Fruit fly (Drosophila melanogaster) whole organism, embryonic: ENCODE data around the gene CG4653.
A peak's percentile ranks its signal among the peaks of the same experiment; 100 is the strongest.

Experiments used
- CG10979 ChIP-seq: fragments of 200-800 bp; sonication (Bioruptor generic); optimal IDR thresholded peaks from 2 replicates; lab custom pipeline; 2018; ENCODE audit warnings: missing biosample characterization, mild to moderate bottlenecking, missing genetic modification characterization, moderate library complexity
- CG13123 ChIP-seq: fragments of 200-800 bp; sonication (Bioruptor generic); optimal IDR thresholded peaks from 2 replicates; lab custom pipeline; 2016; ENCODE audit warnings: missing biosample characterization, missing genetic modification characterization
- CG13624 ChIP-seq: fragments of 200-800 bp; sonication (Bioruptor generic); optimal IDR thresholded peaks from 2 replicates; lab custom pipeline; 2016; ENCODE audit warnings: missing biosample characterization, missing genetic modification characterization
- CG13894 ChIP-seq: fragments of 200-800 bp; sonication (Bioruptor generic); optimal IDR thresholded peaks from 3 replicates; lab custom pipeline; 2018; ENCODE audit warnings: missing biosample characterization, mild to moderate bottlenecking, missing genetic modification characterization, moderate library complexity
- CG1529 ChIP-seq: fragments of 200-800 bp; sonication (Bioruptor generic); optimal IDR thresholded peaks from 3 replicates; lab custom pipeline; 2018; ENCODE audit warnings: missing biosample characterization, missing genetic modification characterization
- CG1603 ChIP-seq: fragments of 200-800 bp; sonication (Bioruptor generic); optimal IDR thresholded peaks from 2 replicates; lab custom pipeline; 2019; ENCODE audit warnings: missing biosample characterization, mild to moderate bottlenecking, missing genetic modification characterization, moderate library complexity
- CG1647 ChIP-seq: fragments of 200-800 bp; sonication (Bioruptor generic); optimal IDR thresholded peaks from 3 replicates; lab custom pipeline; 2016; ENCODE audit warnings: missing biosample characterization, missing genetic modification characterization
- CG17385 ChIP-seq: fragments of 200-800 bp; sonication (Bioruptor generic); optimal IDR thresholded peaks from 3 replicates; lab custom pipeline; 2018; ENCODE audit warnings: missing biosample characterization, mild to moderate bottlenecking, missing genetic modification characterization
- CG18599 ChIP-seq: fragments of 200-800 bp; sonication (Bioruptor generic); optimal IDR thresholded peaks from 3 replicates; lab custom pipeline; 2017; ENCODE audit warnings: missing biosample characterization, missing genetic modification characterization, mild to moderate bottlenecking, moderate library complexity, missing genetic modification reagents
- CG2199 ChIP-seq: fragments of 200-800 bp; sonication (Bioruptor generic); IDR thresholded peaks from 3 replicates; pipeline ENCODE4 v1.3.6; 2022; ENCODE audit warnings: missing biosample characterization, missing genetic modification characterization
- CG2875 ChIP-seq: fragments of 200-800 bp; sonication (Bioruptor generic); optimal IDR thresholded peaks from 2 replicates; lab custom pipeline; 2017; ENCODE audit warnings: missing biosample characterization, mild to moderate bottlenecking, missing genetic modification characterization, missing genetic modification reagents
- CG32772 ChIP-seq: fragments of 200-800 bp; sonication (Bioruptor generic); IDR thresholded peaks from 2 replicates; pipeline ENCODE4 v1.3.6; 2022; ENCODE audit warnings: missing biosample characterization, missing genetic modification characterization
- CG34376 ChIP-seq: fragments of 200-800 bp; sonication (Bioruptor generic); optimal IDR thresholded peaks from 2 replicates; lab custom pipeline; 2018; ENCODE audit warnings: missing biosample characterization, mild to moderate bottlenecking, missing genetic modification characterization
- CG3838 ChIP-seq: fragments of 200-800 bp; sonication (Bioruptor generic); optimal IDR thresholded peaks from 3 replicates; lab custom pipeline; 2016; ENCODE audit warnings: missing biosample characterization, missing genetic modification characterization
- CG4617 ChIP-seq: fragments of 200-800 bp; sonication (Bioruptor generic); optimal IDR thresholded peaks from 3 replicates; lab custom pipeline; 2016; ENCODE audit warnings: missing biosample characterization, missing genetic modification characterization, borderline replicate concordance
- CG7556 ChIP-seq: fragments of 200-800 bp; sonication (Bioruptor generic); optimal IDR thresholded peaks from 2 replicates; lab custom pipeline; 2017; ENCODE audit warnings: missing biosample characterization, mild to moderate bottlenecking, missing genetic modification characterization
- CG7963 ChIP-seq: fragments of 200-800 bp; sonication (Bioruptor generic); IDR thresholded peaks from 3 replicates; pipeline ENCODE4 v1.3.6; 2022; ENCODE audit warnings: missing biosample characterization, missing genetic modification characterization; ENCODE audit not compliant: partially characterized antibody
- Ets65A ChIP-seq: fragments of 200-800 bp; sonication (Bioruptor generic); peaks from one replicate; lab custom pipeline; 2016; ENCODE audit warnings: missing biosample characterization, missing genetic modification characterization
- HHEX ChIP-seq: fragments of 200-800 bp; sonication (Bioruptor generic); optimal IDR thresholded peaks from 3 replicates; lab custom pipeline; 2017; ENCODE audit warnings: missing biosample characterization, mild to moderate bottlenecking, missing genetic modification characterization, missing genetic modification reagents
- Hey ChIP-seq: fragments of 200-800 bp; sonication (Bioruptor generic); optimal IDR thresholded peaks from 3 replicates; lab custom pipeline; 2018; ENCODE audit warnings: missing biosample characterization, mild to moderate bottlenecking, missing genetic modification characterization
- Pdp1 ChIP-seq, 2 experiments: fragments of 200-800 bp; sonication (Bioruptor generic); optimal IDR thresholded peaks; 3 replicates each; lab custom pipeline; 2016; ENCODE audit warnings: missing biosample characterization in 2 of 2, missing genetic modification characterization in 2 of 2, mild to moderate bottlenecking in 1 of 2, moderate library complexity in 1 of 2
- abd-A ChIP-seq: fragments of 200-800 bp; sonication (Bioruptor generic); optimal IDR thresholded peaks from 3 replicates; lab custom pipeline; 2019; ENCODE audit warnings: missing biosample characterization, mild to moderate bottlenecking, missing genetic modification characterization, moderate library complexity
- ap ChIP-seq: fragments of 200-800 bp; sonication (Bioruptor generic); IDR thresholded peaks from 2 replicates; pipeline ENCODE4 v1.3.6; 2022; ENCODE audit warnings: missing biosample characterization, missing genetic modification characterization
- bigmax ChIP-seq: fragments of 200-800 bp; sonication (Bioruptor generic); optimal IDR thresholded peaks from 2 replicates; lab custom pipeline; 2018; ENCODE audit warnings: missing biosample characterization, mild to moderate bottlenecking, missing genetic modification characterization
- br ChIP-seq: fragments of >200 bp; optimal IDR thresholded peaks from 2 replicates; lab custom pipeline; 2017
- cas ChIP-seq: fragments of 200-800 bp; sonication (Bioruptor generic); IDR thresholded peaks from 2 replicates; pipeline ENCODE4 v1.3.6; 2022; ENCODE audit warnings: missing biosample characterization, missing genetic modification characterization
- chif ChIP-seq, 2 experiments: fragments of 200-800 bp; sonication (Bioruptor generic); optimal IDR thresholded peaks; 3 replicates each; lab custom pipeline; 2016; ENCODE audit warnings: missing biosample characterization in 2 of 2, missing genetic modification characterization in 2 of 2
- crol ChIP-seq: fragments of 200-800 bp; sonication (Bioruptor generic); IDR thresholded peaks from 2 replicates; pipeline ENCODE4 v1.3.6; 2022; ENCODE audit warnings: missing biosample characterization, missing genetic modification characterization
- dan ChIP-seq: fragments of 200-800 bp; sonication (Bioruptor generic); IDR thresholded peaks from 2 replicates; pipeline ENCODE4 v1.3.6; 2022; ENCODE audit warnings: missing biosample characterization, missing genetic modification characterization
- danr ChIP-seq: fragments of 200-800 bp; sonication (Bioruptor generic); IDR thresholded peaks from 2 replicates; pipeline ENCODE4 v1.3.6; 2022; ENCODE audit warnings: missing biosample characterization, missing genetic modification characterization
- exex ChIP-seq: fragments of 200-800 bp; sonication (Bioruptor generic); optimal IDR thresholded peaks from 4 replicates; lab custom pipeline; 2018; ENCODE audit warnings: missing biosample characterization, mild to moderate bottlenecking, missing genetic modification characterization, moderate library complexity
- fd102C ChIP-seq: fragments of 200-800 bp; sonication (Bioruptor generic); optimal IDR thresholded peaks from 2 replicates; lab custom pipeline; 2018; ENCODE audit warnings: missing biosample characterization, mild to moderate bottlenecking, missing genetic modification characterization, moderate library complexity
- fd3F ChIP-seq: fragments of 200-800 bp; sonication (Bioruptor generic); optimal IDR thresholded peaks from 2 replicates; lab custom pipeline; 2018; ENCODE audit warnings: missing biosample characterization, mild to moderate bottlenecking, missing genetic modification characterization, moderate library complexity
- gcm2 ChIP-seq: fragments of 200-800 bp; sonication (Bioruptor generic); optimal IDR thresholded peaks from 2 replicates; lab custom pipeline; 2016; ENCODE audit warnings: missing biosample characterization, missing genetic modification characterization
- grn ChIP-seq: fragments of 200-800 bp; sonication (Bioruptor generic); optimal IDR thresholded peaks from 3 replicates; lab custom pipeline; 2017; ENCODE audit warnings: missing biosample characterization, missing genetic modification characterization
- klu ChIP-seq: fragments of 200-800 bp; sonication (Bioruptor generic); IDR thresholded peaks from 2 replicates; pipeline ENCODE4 v1.3.6; 2022; ENCODE audit warnings: missing biosample characterization, missing genetic modification characterization
- lab ChIP-seq: fragments of 200-800 bp; sonication (Bioruptor generic); optimal IDR thresholded peaks from 3 replicates; lab custom pipeline; 2017; ENCODE audit warnings: missing biosample characterization, missing genetic modification characterization, mild to moderate bottlenecking, moderate library complexity, missing genetic modification reagents
- lbe ChIP-seq: fragments of 200-800 bp; sonication (Bioruptor generic); optimal IDR thresholded peaks from 2 replicates; lab custom pipeline; 2016; ENCODE audit warnings: missing biosample characterization, mild to moderate bottlenecking, missing genetic modification characterization
- lmd ChIP-seq: fragments of 200-800 bp; sonication (Bioruptor generic); IDR thresholded peaks from 2 replicates; pipeline ENCODE4 v1.3.6; 2022; ENCODE audit warnings: missing biosample characterization, missing genetic modification characterization
- lola ChIP-seq, 3 experiments: fragments of >200 bp in 2 of 3; fragments of 200-800 bp in 1 of 3; sonication (Bioruptor generic) in 1 of 3; optimal IDR thresholded peaks; 2 replicates each; lab custom pipeline; 2017 to 2019; ENCODE audit warnings: missing biosample characterization in 3 of 3, missing genetic modification characterization in 3 of 3, mild to moderate bottlenecking in 1 of 3, moderate library complexity in 1 of 3
- mirr ChIP-seq: fragments of 200-800 bp; sonication (Bioruptor generic); optimal IDR thresholded peaks from 3 replicates; lab custom pipeline; 2018; ENCODE audit warnings: missing biosample characterization, mild to moderate bottlenecking, missing genetic modification characterization
- nerfin-2 ChIP-seq: fragments of 200-800 bp; sonication (Bioruptor generic); IDR thresholded peaks from 2 replicates; pipeline ENCODE4 v1.3.6; 2022; ENCODE audit warnings: missing biosample characterization, missing genetic modification characterization; ENCODE audit not compliant: partially characterized antibody
- peb ChIP-seq: fragments of 200-800 bp; sonication (Bioruptor generic); IDR thresholded peaks from 2 replicates; pipeline ENCODE4 v1.3.6; 2022; ENCODE audit warnings: missing biosample characterization, missing genetic modification characterization
- sd ChIP-seq: fragments of 200-800 bp; sonication (Bioruptor generic); optimal IDR thresholded peaks from 3 replicates; lab custom pipeline; 2018; ENCODE audit warnings: missing biosample characterization, mild to moderate bottlenecking, missing genetic modification characterization, moderate library complexity
- slou ChIP-seq: fragments of 200-800 bp; sonication (Bioruptor generic); optimal IDR thresholded peaks from 3 replicates; lab custom pipeline; 2016; ENCODE audit warnings: missing biosample characterization, missing genetic modification characterization
- ssp ChIP-seq: fragments of 200-800 bp; sonication (Bioruptor generic); IDR thresholded peaks from 2 replicates; pipeline ENCODE4 v1.3.6; 2022; ENCODE audit warnings: missing biosample characterization, missing genetic modification characterization
- sug ChIP-seq: fragments of 200-800 bp; optimal IDR thresholded peaks from 2 replicates; lab custom pipeline; 2019; ENCODE audit warnings: missing biosample characterization, mild to moderate bottlenecking, missing genetic modification characterization, moderate library complexity
- trem ChIP-seq: fragments of 200-800 bp; optimal IDR thresholded peaks from 3 replicates; lab custom pipeline; 2019; ENCODE audit warnings: missing biosample characterization, mild to moderate bottlenecking, missing genetic modification characterization, moderate library complexity
- vnd ChIP-seq: fragments of 200-800 bp; sonication (Bioruptor generic); IDR thresholded peaks from 3 replicates; pipeline ENCODE4 v1.3.6; 2022; ENCODE audit warnings: missing biosample characterization, missing genetic modification characterization; ENCODE audit not compliant: partially characterized antibody

CG4653 gene

dm6 chrX:16746824-16747223, 42.9 kb downstream of the CG4653 start (continued):
- TF ChIP-seq CG7963 (GFP tag; lab: Robert Waterston, UW) (no peak), nerfin-2 (GFP tag; lab: Robert Waterston, UW) (no peak), Ets65A (GFP tag; lab: Kevin White, UChicago) (peak; percentile 3), HHEX (GFP tag; lab: Kevin White, UChicago) (no peak), ap (GFP tag; lab: Robert Waterston, UW) (no peak), abd-A (tag; lab: Kevin White, UChicago) (no peak), CG1647 (no peak), CG3838 (GFP tag; lab: Kevin White, UChicago) (no peak), slou (GFP tag; lab: Kevin White, UChicago) (no peak), peb (GFP tag; lab: Robert Waterston, UW) (no peak), ssp (GFP tag; lab: Robert Waterston, UW) (no peak), cas (GFP tag; lab: Robert Waterston, UW) (no peak), CG7556 (no peak), fd3F (GFP tag; lab: Kevin White, UChicago) (no peak), gcm2 (GFP tag; lab: Kevin White, UChicago) (no peak), CG10979 (peak; percentile 27), lmd (no peak), CG32772 (GFP tag; lab: Robert Waterston, UW) (no peak), CG1529 (peak; percentile 13), chif (GFP tag; optimal IDR thresholded peaks at IDR 0.05; lab: Kevin White, UChicago) (no peak), CG4617 (GFP tag; lab: Kevin White, UChicago) (no peak), CG17385 (GFP tag; lab: Kevin White, UChicago) (peak; percentile 27)
- TF ChIP-seq, all 482 proteins: peak for 26

- TF ChIP-seq mirr (peak; percentile 61), exex (tag; lab: Kevin White, UChicago) (peak; percentile 92), sug (tag; lab: Kevin White, UChicago) (peak; percentile 66), sd (tag; lab: Kevin White, UChicago) (peak; percentile 58), CG13894 (peak; percentile 8), lola (GFP tag; optimal IDR thresholded peaks at IDR 0.05; lab: Kevin White, UChicago) (no peak), Pdp1 (GFP tag; optimal IDR thresholded peaks at IDR 0.05; lab: Kevin White, UChicago) (peak in 1 of 2 experiments; percentile 29), CG34376 (GFP tag; lab: Kevin White, UChicago) (peak; percentile 82), klu (no peak), CG18599 (GFP tag; lab: Kevin White, UChicago) (peak; percentile 3), grn (GFP tag; lab: Kevin White, UChicago) (peak; percentile 77)
These were observed 43.6 kb downstream of the CG4653 start for dm6 chrX:16747467-16747866.

dm6 chrX:16749324-16749723, 45.4 kb downstream of the CG4653 start:
- TF ChIP-seq Hey (tag; lab: Kevin White, UChicago) = no peak
- TF ChIP-seq CG13624 = no peak
- TF ChIP-seq danr (GFP tag; lab: Robert Waterston, UW) = no peak
- TF ChIP-seq CG2875 = no peak
- TF ChIP-seq bigmax (GFP tag; lab: Kevin White, UChicago) = no peak
- TF ChIP-seq lab = peak; percentile 3
- TF ChIP-seq ap (GFP tag; lab: Robert Waterston, UW) = no peak
- peak; percentile 80 for TF ChIP-seq exex (tag; lab: Kevin White, UChicago)
- TF ChIP-seq br (lab: Kevin White, UChicago) = no peak
- TF ChIP-seq CG13123 (GFP tag; lab: Kevin White, UChicago) = no peak
- TF ChIP-seq CG1603 = no peak
- peak; percentile 64 for TF ChIP-seq CG34376 (GFP tag; lab: Kevin White, UChicago)
- no peak for TF ChIP-seq lbe (GFP tag; lab: Kevin White, UChicago)
- no peak for TF ChIP-seq dan (GFP tag; lab: Robert Waterston, UW)
- peak; percentile 51 for TF ChIP-seq crol (GFP tag; lab: Robert Waterston, UW)
- TF ChIP-seq mirr = peak; percentile 20
- TF ChIP-seq CG10979 = no peak
- TF ChIP-seq vnd (GFP tag; lab: Robert Waterston, UW) = no peak
- no peak for TF ChIP-seq trem (tag; lab: Kevin White, UChicago)
- TF ChIP-seq fd102C (GFP tag; lab: Kevin White, UChicago) = no peak
- 0 out of 3 replicates have a peak, but pooled peaks have one; percentile 17 for TF ChIP-seq CG2199
